Fruit fly (Drosophila melanogaster) whole organism, embryonic: ENCODE data around the gene CG31287.

Experiments
- Bdp1 ChIP-seq: fragments of 200-800 bp; sonication (Bioruptor generic); optimal IDR thresholded peaks from 3 replicates; lab custom pipeline; 2016; ENCODE audit warnings: missing biosample characterization, missing genetic modification characterization
- CG10147 ChIP-seq: fragments of 200-800 bp; sonication (Bioruptor generic); optimal IDR thresholded peaks from 2 replicates; lab custom pipeline; 2019; ENCODE audit warnings: missing biosample characterization, mild to moderate bottlenecking, missing genetic modification characterization, moderate library complexity
- CG10209 ChIP-seq: fragments of 200-800 bp; sonication (Bioruptor generic); optimal IDR thresholded peaks from 3 replicates; lab custom pipeline; 2017; ENCODE audit warnings: missing biosample characterization, mild to moderate bottlenecking, missing genetic modification characterization, missing genetic modification reagents
- CG1024 ChIP-seq: fragments of 200-800 bp; sonication (Bioruptor generic); IDR thresholded peaks from 2 replicates; pipeline ENCODE4 v1.3.6; 2022; ENCODE audit warnings: missing biosample characterization, missing genetic modification characterization
- CG10959 ChIP-seq: fragments of 200-800 bp; sonication (Bioruptor generic); IDR thresholded peaks from 2 replicates; pipeline ENCODE4 v1.3.6; 2022; ENCODE audit warnings: missing biosample characterization, missing genetic modification characterization
- CG13287 ChIP-seq: fragments of 200-800 bp; sonication (Bioruptor generic); IDR thresholded peaks from 2 replicates; pipeline ENCODE4 v1.3.6; 2022; ENCODE audit warnings: missing biosample characterization, missing genetic modification characterization; ENCODE audit not compliant: partially characterized antibody
- CG13296 ChIP-seq: fragments of 200-800 bp; sonication (Bioruptor generic); optimal IDR thresholded peaks from 3 replicates; lab custom pipeline; 2018; ENCODE audit warnings: missing biosample characterization, mild to moderate bottlenecking, missing genetic modification characterization
- CG2120 ChIP-seq: fragments of 200-800 bp; sonication (Bioruptor generic); optimal IDR thresholded peaks from 3 replicates; lab custom pipeline; 2016; ENCODE audit warnings: missing biosample characterization, missing genetic modification characterization
- CG2129 ChIP-seq: fragments of 200-800 bp; sonication (Bioruptor generic); IDR thresholded peaks from 2 replicates; pipeline ENCODE4 v1.3.6; 2022; ENCODE audit warnings: missing biosample characterization, missing genetic modification characterization; ENCODE audit not compliant: partially characterized antibody
- CG2678 ChIP-seq: fragments of 200-800 bp; sonication (Bioruptor generic); optimal IDR thresholded peaks from 3 replicates; lab custom pipeline; 2019; ENCODE audit warnings: missing biosample characterization, mild to moderate bottlenecking, missing genetic modification characterization, moderate library complexity
- CG30020 ChIP-seq: fragments of 200-800 bp; optimal IDR thresholded peaks from 2 replicates; lab custom pipeline; 2019; ENCODE audit warnings: missing biosample characterization, mild to moderate bottlenecking, missing genetic modification characterization, moderate library complexity
- CG3726 ChIP-seq: fragments of 200-800 bp; sonication (Bioruptor generic); IDR thresholded peaks from 3 replicates; pipeline ENCODE4, ENCODE4 v1.3.6; 2022; ENCODE audit warnings: missing biosample characterization, missing genetic modification characterization
- CG42726 ChIP-seq: fragments of 200-800 bp; sonication (Bioruptor generic); IDR thresholded peaks from 2 replicates; pipeline ENCODE4 v1.3.6; 2022; ENCODE audit warnings: missing biosample characterization, missing genetic modification characterization; ENCODE audit not compliant: partially characterized antibody
- CG4328 ChIP-seq: fragments of 200-800 bp; sonication (Bioruptor generic); optimal IDR thresholded peaks from 3 replicates; lab custom pipeline; 2017; ENCODE audit warnings: missing biosample characterization, missing genetic modification reagents, missing genetic modification characterization
- CG6765 ChIP-seq: fragments of 200-800 bp; sonication (Bioruptor generic); optimal IDR thresholded peaks from 3 replicates; lab custom pipeline; 2017; ENCODE audit warnings: missing biosample characterization, mild to moderate bottlenecking, missing genetic modification characterization
- CG7556 ChIP-seq: fragments of 200-800 bp; sonication (Bioruptor generic); optimal IDR thresholded peaks from 2 replicates; lab custom pipeline; 2017; ENCODE audit warnings: missing biosample characterization, mild to moderate bottlenecking, missing genetic modification characterization
- CG7963 ChIP-seq: fragments of 200-800 bp; sonication (Bioruptor generic); IDR thresholded peaks from 3 replicates; pipeline ENCODE4 v1.3.6; 2022; ENCODE audit warnings: missing biosample characterization, missing genetic modification characterization; ENCODE audit not compliant: partially characterized antibody
- CG8359 ChIP-seq: fragments of 200-800 bp; sonication (Bioruptor generic); optimal IDR thresholded peaks from 2 replicates; lab custom pipeline; 2017; ENCODE audit warnings: missing biosample characterization, mild to moderate bottlenecking, missing genetic modification characterization, borderline replicate concordance
- CG9437 ChIP-seq: fragments of 200-800 bp; sonication (Bioruptor generic); optimal IDR thresholded peaks from 2 replicates; lab custom pipeline; 2018; ENCODE audit warnings: missing biosample characterization, mild to moderate bottlenecking, missing genetic modification characterization
- CG9932 ChIP-seq: fragments of 200-800 bp; sonication (Bioruptor generic); IDR thresholded peaks from 2 replicates; pipeline ENCODE4 v1.3.6; 2022; ENCODE audit warnings: missing biosample characterization, missing genetic modification characterization
- D19B ChIP-seq: fragments of 200-800 bp; sonication (Bioruptor generic); optimal IDR thresholded peaks from 2 replicates; lab custom pipeline; 2017; ENCODE audit warnings: missing biosample characterization, mild to moderate bottlenecking, missing genetic modification characterization
- Dek ChIP-seq: fragments of 200-800 bp; sonication (Bioruptor generic); optimal IDR thresholded peaks from 3 replicates; lab custom pipeline; 2019; ENCODE audit warnings: missing biosample characterization, mild to moderate bottlenecking, missing genetic modification characterization, moderate library complexity
- Dll ChIP-seq: fragments of 200-800 bp; sonication (Bioruptor generic); IDR thresholded peaks from 4 replicates; pipeline ENCODE4 v1.3.6; 2022; ENCODE audit warnings: missing biosample characterization, missing genetic modification characterization; ENCODE audit not compliant: partially characterized antibody
- Doc2 ChIP-seq: fragments of 200-800 bp; sonication (Bioruptor generic); IDR thresholded peaks from 2 replicates; pipeline ENCODE4 v1.3.6; 2022; ENCODE audit warnings: missing biosample characterization, missing genetic modification characterization
- Eip74EF ChIP-seq, 2 experiments: fragments of 200-800 bp in 1 of 2; fragments of >200 bp in 1 of 2; sonication (Bioruptor generic) in 1 of 2; optimal IDR thresholded peaks; 2 replicates each; lab custom pipeline; 2017 to 2019; ENCODE audit warnings: missing biosample characterization in 2 of 2, missing genetic modification characterization in 2 of 2, mild to moderate bottlenecking in 1 of 2, moderate library complexity in 1 of 2
- Elba2 ChIP-seq: fragments of 200-800 bp; sonication (Bioruptor generic); optimal IDR thresholded peaks from 3 replicates; lab custom pipeline; 2016; ENCODE audit warnings: missing biosample characterization, missing genetic modification characterization
- Ets65A ChIP-seq: fragments of 200-800 bp; sonication (Bioruptor generic); peaks from one replicate; lab custom pipeline; 2016; ENCODE audit warnings: missing biosample characterization, missing genetic modification characterization
- NFAT ChIP-seq: fragments of 200-800 bp; sonication (Bioruptor generic); IDR thresholded peaks from 2 replicates; pipeline ENCODE4 v1.3.6; 2022; ENCODE audit warnings: missing biosample characterization, missing genetic modification characterization
- NK7.1 ChIP-seq: fragments of 200-800 bp; sonication (Bioruptor generic); optimal IDR thresholded peaks from 3 replicates; lab custom pipeline; 2016; ENCODE audit warnings: missing biosample characterization, missing genetic modification characterization
- Rfx ChIP-seq: fragments of 200-800 bp; sonication (Bioruptor generic); IDR thresholded peaks from 2 replicates; pipeline ENCODE4 v1.3.6; 2022; ENCODE audit warnings: missing biosample characterization, missing genetic modification characterization
- Tbp ChIP-seq: fragments of >200 bp; optimal IDR thresholded peaks from 2 replicates; lab custom pipeline; 2018; ENCODE audit warnings: missing biosample characterization, missing genetic modification characterization
- bbx ChIP-seq: fragments of 200-800 bp; sonication (Bioruptor generic); IDR thresholded peaks from 2 replicates; pipeline ENCODE4 v1.3.6; 2022; ENCODE audit warnings: missing biosample characterization, missing genetic modification characterization; ENCODE audit not compliant: partially characterized antibody
- bsh ChIP-seq, 2 experiments: fragments of 200-800 bp; sonication (Bioruptor generic); optimal IDR thresholded peaks; 2 replicates each; lab custom pipeline; 2017 to 2018; ENCODE audit warnings: mild to moderate bottlenecking in 2 of 2, missing biosample characterization in 2 of 2, missing genetic modification characterization in 2 of 2, moderate library complexity in 1 of 2
- ewg ChIP-seq: fragments of 200-800 bp; sonication (Bioruptor generic); optimal IDR thresholded peaks from 3 replicates; lab custom pipeline; 2017; ENCODE audit warnings: mild to moderate bottlenecking, missing biosample characterization, missing genetic modification reagents, missing genetic modification characterization
- fd96Cb ChIP-seq: fragments of 200-800 bp; sonication (Bioruptor generic); optimal IDR thresholded peaks from 2 replicates; lab custom pipeline; 2018; ENCODE audit warnings: missing biosample characterization, mild to moderate bottlenecking, missing genetic modification characterization, moderate library complexity
- gfzf ChIP-seq: fragments of 200-800 bp; sonication (Bioruptor generic); optimal IDR thresholded peaks from 2 replicates; lab custom pipeline; 2016; ENCODE audit warnings: missing biosample characterization, mild to moderate bottlenecking, missing genetic modification characterization, moderate library complexity
- jigr1 ChIP-seq: fragments of 200-800 bp; sonication (Bioruptor generic); IDR thresholded peaks from 3 replicates; pipeline ENCODE4 v1.3.6; 2022; ENCODE audit warnings: missing biosample characterization, missing genetic modification characterization
- kay ChIP-seq: fragments of 200-800 bp; sonication (Bioruptor generic); optimal IDR thresholded peaks from 2 replicates; lab custom pipeline; 2016; ENCODE audit warnings: missing biosample characterization, missing genetic modification characterization
- lbe ChIP-seq: fragments of 200-800 bp; sonication (Bioruptor generic); optimal IDR thresholded peaks from 2 replicates; lab custom pipeline; 2016; ENCODE audit warnings: missing biosample characterization, mild to moderate bottlenecking, missing genetic modification characterization
- luna ChIP-seq: fragments of 200-800 bp; sonication (Bioruptor generic); optimal IDR thresholded peaks from 2 replicates; lab custom pipeline; 2016; ENCODE audit warnings: missing biosample characterization, missing genetic modification characterization
- pho ChIP-seq: fragments of 200-800 bp; sonication (Bioruptor generic); optimal IDR thresholded peaks from 2 replicates; lab custom pipeline; 2016; ENCODE audit warnings: missing biosample characterization, missing genetic modification characterization
- pros ChIP-seq: fragments of 200-800 bp; sonication (Bioruptor generic); optimal IDR thresholded peaks from 3 replicates; lab custom pipeline; 2019; ENCODE audit warnings: missing biosample characterization, mild to moderate bottlenecking, missing genetic modification characterization, moderate library complexity
- repo ChIP-seq: fragments of 200-800 bp; sonication (Bioruptor generic); optimal IDR thresholded peaks from 2 replicates; lab custom pipeline; 2016; ENCODE audit warnings: missing biosample characterization, missing genetic modification characterization
- sim ChIP-seq: fragments of 200-800 bp; sonication (Bioruptor generic); IDR thresholded peaks from 2 replicates; pipeline ENCODE4 v1.3.6; 2022; ENCODE audit warnings: missing biosample characterization, missing genetic modification characterization
- sqz ChIP-seq: fragments of 200-800 bp; sonication (Bioruptor generic); optimal IDR thresholded peaks from 3 replicates; lab custom pipeline; 2018; ENCODE audit warnings: missing biosample characterization, mild to moderate bottlenecking, missing genetic modification characterization
- tio ChIP-seq: fragments of 200-800 bp; sonication (Bioruptor generic); optimal IDR thresholded peaks from 2 replicates; lab custom pipeline; 2017; ENCODE audit warnings: missing biosample characterization, missing genetic modification characterization, inconsistent platforms
- toy ChIP-seq: fragments of 200-800 bp; sonication (Bioruptor generic); IDR thresholded peaks from 2 replicates; pipeline ENCODE4 v1.3.6; 2022; ENCODE audit warnings: missing biosample characterization, missing genetic modification characterization
- trem ChIP-seq: fragments of 200-800 bp; optimal IDR thresholded peaks from 3 replicates; lab custom pipeline; 2019; ENCODE audit warnings: missing biosample characterization, mild to moderate bottlenecking, missing genetic modification characterization, moderate library complexity

The CG31287 gene

dm6 chr3R:16223252-16224037 lies 20.3 kb downstream of the CG31287 start (continued):
- no peak; the same call in 1 of the 2 replicates for TF ChIP-seq CG13287 (GFP tag; lab: Robert Waterston, UW)
- peak; percentile 50 for TF ChIP-seq bbx (GFP tag; lab: Robert Waterston, UW)
- peak; percentile 13 for TF ChIP-seq CG13296 (GFP tag; lab: Kevin White, UChicago)
- TF ChIP-seq CG9932 (GFP tag; lab: Robert Waterston, UW): peak; percentile 34; the same call in 1 of the 2 replicates
- no peak for TF ChIP-seq D19B (GFP tag; lab: Kevin White, UChicago)
- peak; percentile 15 for TF ChIP-seq CG2120 (GFP tag; lab: Kevin White, UChicago)
- 0 out of 2 replicates have a peak, but pooled peaks have one; percentile 24 for TF ChIP-seq toy (GFP tag; lab: Robert Waterston, UW)
- peak; percentile 14 for TF ChIP-seq sqz (GFP tag; lab: Kevin White, UChicago)
- peak; percentile 55 for TF ChIP-seq CG7556 (GFP tag; lab: Kevin White, UChicago)
- TF ChIP-seq Eip74EF (GFP tag; optimal IDR thresholded peaks at IDR 0.05; lab: Kevin White, UChicago): peak in 1 of 2 experiments; percentile 23
- peak; percentile 44; the same call in 1 of the 2 replicates for TF ChIP-seq CG10959 (GFP tag; lab: Robert Waterston, UW)
- TF ChIP-seq CG9437 (GFP tag; lab: Kevin White, UChicago): peak; percentile 27
- TF ChIP-seq CG6765: no peak
- peak; percentile 49 for TF ChIP-seq Ets65A (GFP tag; lab: Kevin White, UChicago)
- no peak for TF ChIP-seq Dll
- no peak for TF ChIP-seq CG42726 (GFP tag; lab: Robert Waterston, UW)
- TF ChIP-seq Rfx (GFP tag; lab: Robert Waterston, UW): peak; percentile 30; the same call in 1 of the 2 replicates
- TF ChIP-seq kay (GFP tag; lab: Kevin White, UChicago): no peak
- peak; percentile 3 for TF ChIP-seq CG10147 (GFP tag; lab: Kevin White, UChicago)
- peak in 1 of 2 experiments; percentile 42 for TF ChIP-seq bsh (GFP tag; optimal IDR thresholded peaks at IDR 0.05; lab: Kevin White, UChicago)
- TF ChIP-seq Elba2 (GFP tag; lab: Kevin White, UChicago): no peak
- no peak for TF ChIP-seq NK7.1
- TF ChIP-seq sim (GFP tag; lab: Robert Waterston, UW): no peak
- no peak for TF ChIP-seq CG8359
- TF ChIP-seq jigr1: no peak
- TF ChIP-seq Doc2 (GFP tag; lab: Robert Waterston, UW): no peak
- peak; percentile 40 for TF ChIP-seq repo (GFP tag; lab: Kevin White, UChicago)
- TF ChIP-seq Dek (tag; lab: Kevin White, UChicago): no peak
- TF ChIP-seq fd96Cb: peak; percentile 46
- TF ChIP-seq trem (tag; lab: Kevin White, UChicago): no peak
- TF ChIP-seq Bdp1 (GFP tag; lab: Kevin White, UChicago): no peak
- peak; percentile 49 for TF ChIP-seq pros
- no peak for TF ChIP-seq CG7963 (GFP tag; lab: Robert Waterston, UW)
- TF ChIP-seq tio (GFP tag; lab: Kevin White, UChicago): peak; percentile 40
- no peak for TF ChIP-seq CG2129 (GFP tag; lab: Robert Waterston, UW)
- TF ChIP-seq Tbp (GFP tag; lab: Kevin White, UChicago): no peak
- no peak for TF ChIP-seq CG10209 (GFP tag; lab: Kevin White, UChicago)
- TF ChIP-seq CG30020 (tag; lab: Kevin White, UChicago): no peak
- TF ChIP-seq CG1024: 0 out of 2 replicates have a peak, but pooled peaks have one; percentile 3
- TF ChIP-seq lbe (GFP tag; lab: Kevin White, UChicago): no peak
- peak; percentile 74 for TF ChIP-seq CG2678 (tag; lab: Kevin White, UChicago)
- TF ChIP-seq luna (GFP tag; lab: Kevin White, UChicago): no peak
- TF ChIP-seq pho (GFP tag; lab: Kevin White, UChicago): no peak
- TF ChIP-seq CG4328 (GFP tag; lab: Kevin White, UChicago): no peak
- TF ChIP-seq gfzf (GFP tag; lab: Kevin White, UChicago): no peak
- no peak for TF ChIP-seq ewg
- peak; percentile 51; the same call in 1 of the 3 replicates for TF ChIP-seq CG3726 (GFP tag; lab: Robert Waterston, UW)
- TF ChIP-seq NFAT: peak; percentile 38; the same call in 1 of the 2 replicates
